Fruit fly (Drosophila melanogaster) whole organism, embryonic: ENCODE measurements around the gene cpx.

Experiments used
- Ada2b ChIP-seq: fragments of 200-800 bp; sonication (Bioruptor generic); IDR thresholded peaks from 2 replicates; pipeline ENCODE4 v1.3.6; 2022; ENCODE audit warnings: missing biosample characterization, missing genetic modification characterization
- Asciz ChIP-seq: fragments of 200-800 bp; sonication (Bioruptor generic); optimal IDR thresholded peaks from 2 replicates; lab custom pipeline; 2017; ENCODE audit warnings: missing biosample characterization, mild to moderate bottlenecking, missing genetic modification characterization, missing genetic modification reagents
- CG10959 ChIP-seq: fragments of 200-800 bp; sonication (Bioruptor generic); IDR thresholded peaks from 2 replicates; pipeline ENCODE4 v1.3.6; 2022; ENCODE audit warnings: missing biosample characterization, missing genetic modification characterization
- CG11456 ChIP-seq: fragments of 200-800 bp; sonication (Bioruptor generic); IDR thresholded peaks from 3 replicates; pipeline ENCODE4 v1.3.6; 2022; ENCODE audit warnings: missing biosample characterization, missing genetic modification characterization
- CG12219 ChIP-seq: fragments of 200-800 bp; sonication (Bioruptor generic); optimal IDR thresholded peaks from 3 replicates; lab custom pipeline; 2018; ENCODE audit warnings: missing biosample characterization, mild to moderate bottlenecking, missing genetic modification characterization
- CG15514 ChIP-seq: fragments of 200-800 bp; sonication (Bioruptor generic); optimal IDR thresholded peaks from 3 replicates; lab custom pipeline; 2017; ENCODE audit warnings: missing biosample characterization, missing genetic modification characterization, mild to moderate bottlenecking, moderate library complexity, missing genetic modification reagents
- CG2116 ChIP-seq: fragments of 200-800 bp; sonication (Bioruptor generic); optimal IDR thresholded peaks from 3 replicates; lab custom pipeline; 2018; ENCODE audit warnings: missing biosample characterization, mild to moderate bottlenecking, missing genetic modification characterization
- CG2129 ChIP-seq: fragments of 200-800 bp; sonication (Bioruptor generic); IDR thresholded peaks from 2 replicates; pipeline ENCODE4 v1.3.6; 2022; ENCODE audit warnings: missing biosample characterization, missing genetic modification characterization; ENCODE audit not compliant: partially characterized antibody
- CG2875 ChIP-seq: fragments of 200-800 bp; sonication (Bioruptor generic); optimal IDR thresholded peaks from 2 replicates; lab custom pipeline; 2017; ENCODE audit warnings: missing biosample characterization, mild to moderate bottlenecking, missing genetic modification characterization, missing genetic modification reagents
- CG30431 ChIP-seq: fragments of 200-800 bp; sonication (Bioruptor generic); optimal IDR thresholded peaks from 2 replicates; lab custom pipeline; 2017; ENCODE audit warnings: missing biosample characterization, missing genetic modification characterization
- CG3163 ChIP-seq: fragments of 200-800 bp; sonication (Bioruptor generic); optimal IDR thresholded peaks from 3 replicates; lab custom pipeline; 2016; ENCODE audit warnings: missing biosample characterization, missing genetic modification characterization
- CG32767 ChIP-seq: fragments of 200-800 bp; sonication (Bioruptor generic); IDR thresholded peaks from 2 replicates; pipeline ENCODE4 v1.3.6; 2022; ENCODE audit warnings: missing biosample characterization, missing genetic modification characterization
- CG3726 ChIP-seq: fragments of 200-800 bp; sonication (Bioruptor generic); IDR thresholded peaks from 3 replicates; pipeline ENCODE4, ENCODE4 v1.3.6; 2022; ENCODE audit warnings: missing biosample characterization, missing genetic modification characterization
- CG42726 ChIP-seq: fragments of 200-800 bp; sonication (Bioruptor generic); IDR thresholded peaks from 2 replicates; pipeline ENCODE4 v1.3.6; 2022; ENCODE audit warnings: missing biosample characterization, missing genetic modification characterization; ENCODE audit not compliant: partially characterized antibody
- CG4617 ChIP-seq: fragments of 200-800 bp; sonication (Bioruptor generic); optimal IDR thresholded peaks from 3 replicates; lab custom pipeline; 2016; ENCODE audit warnings: missing biosample characterization, missing genetic modification characterization, borderline replicate concordance
- CG4730 ChIP-seq: fragments of 200-800 bp; sonication (Bioruptor generic); IDR thresholded peaks from 2 replicates; pipeline ENCODE4 v1.3.6; 2022; ENCODE audit warnings: missing biosample characterization, missing genetic modification characterization
- CG6654 ChIP-seq: fragments of 200-800 bp; sonication (Bioruptor generic); optimal IDR thresholded peaks from 2 replicates; lab custom pipeline; 2017; ENCODE audit warnings: missing biosample characterization, mild to moderate bottlenecking, missing genetic modification characterization
- CG6683 ChIP-seq: fragments of 200-800 bp; sonication (Bioruptor generic); optimal IDR thresholded peaks from 2 replicates; lab custom pipeline; 2017; ENCODE audit warnings: missing biosample characterization, mild to moderate bottlenecking, missing genetic modification characterization, missing genetic modification reagents
- CG7556 ChIP-seq: fragments of 200-800 bp; sonication (Bioruptor generic); optimal IDR thresholded peaks from 2 replicates; lab custom pipeline; 2017; ENCODE audit warnings: missing biosample characterization, mild to moderate bottlenecking, missing genetic modification characterization
- CG8478 ChIP-seq: fragments of >200 bp; optimal IDR thresholded peaks from 2 replicates; lab custom pipeline; 2018
- CG9609 ChIP-seq: fragments of 200-800 bp; sonication (Bioruptor generic); optimal IDR thresholded peaks from 3 replicates; lab custom pipeline; 2016; ENCODE audit warnings: missing biosample characterization, missing genetic modification characterization
- CkIIα-i1 ChIP-seq: fragments of 200-800 bp; sonication (Bioruptor generic); IDR thresholded peaks from 2 replicates; pipeline ENCODE4 v1.3.6; 2022; ENCODE audit warnings: missing biosample characterization, missing genetic modification characterization
- Dek ChIP-seq: fragments of 200-800 bp; sonication (Bioruptor generic); optimal IDR thresholded peaks from 3 replicates; lab custom pipeline; 2019; ENCODE audit warnings: missing biosample characterization, mild to moderate bottlenecking, missing genetic modification characterization, moderate library complexity
- Doc3 ChIP-seq: fragments of 200-800 bp; sonication (Bioruptor generic); IDR thresholded peaks from 3 replicates; pipeline ENCODE4 v1.3.6; 2022; ENCODE audit warnings: missing biosample characterization, missing genetic modification characterization; ENCODE audit not compliant: partially characterized antibody
- ERR ChIP-seq: fragments of 200-800 bp; sonication (Bioruptor generic); optimal IDR thresholded peaks from 2 replicates; lab custom pipeline; 2016; ENCODE audit warnings: missing biosample characterization, missing genetic modification characterization
- HLHmδ ChIP-seq: fragments of 200-800 bp; sonication (Bioruptor generic); optimal IDR thresholded peaks from 2 replicates; lab custom pipeline; 2018; ENCODE audit warnings: missing biosample characterization, mild to moderate bottlenecking, missing genetic modification characterization, moderate library complexity
- HmgD ChIP-seq: fragments of 200-800 bp; sonication (Bioruptor generic); optimal IDR thresholded peaks from 3 replicates; lab custom pipeline; 2016; ENCODE audit warnings: missing biosample characterization, missing genetic modification characterization
- Hr39 ChIP-seq: fragments of >200 bp; optimal IDR thresholded peaks from 2 replicates; lab custom pipeline; 2017
- Hr78 ChIP-seq, 2 experiments: fragments of 200-800 bp in 1 of 2; fragments of >200 bp in 1 of 2; sonication (Bioruptor generic) in 1 of 2; optimal IDR thresholded peaks; 2 replicates each; lab custom pipeline; 2017 to 2019; ENCODE audit warnings: missing biosample characterization in 2 of 2, missing genetic modification characterization in 2 of 2, mild to moderate bottlenecking in 1 of 2, moderate library complexity in 1 of 2
- Hsf ChIP-seq: fragments of 200-800 bp; sonication (Bioruptor generic); optimal IDR thresholded peaks from 3 replicates; lab custom pipeline; 2016; ENCODE audit warnings: missing biosample characterization, missing genetic modification characterization
- Mad ChIP-seq: fragments of 200-800 bp; sonication (Bioruptor generic); optimal IDR thresholded peaks from 2 replicates; lab custom pipeline; 2016; ENCODE audit warnings: missing biosample characterization, missing genetic modification characterization
- NC2α ChIP-seq: fragments of 200-800 bp; sonication (Bioruptor generic); optimal IDR thresholded peaks from 2 replicates; lab custom pipeline; 2016; ENCODE audit warnings: missing biosample characterization, missing genetic modification characterization
- NK7.1 ChIP-seq: fragments of 200-800 bp; sonication (Bioruptor generic); optimal IDR thresholded peaks from 3 replicates; lab custom pipeline; 2016; ENCODE audit warnings: missing biosample characterization, missing genetic modification characterization
- Neu2 ChIP-seq: fragments of 200-800 bp; sonication (Bioruptor generic); optimal IDR thresholded peaks from 3 replicates; lab custom pipeline; 2016; ENCODE audit warnings: missing biosample characterization, missing genetic modification characterization, borderline replicate concordance
- croc ChIP-seq: fragments of 200-800 bp; sonication (Bioruptor generic); conservative IDR thresholded peaks from 3 replicates; pipeline ENCODE4 v1.3.6; 2022; ENCODE audit warnings: missing biosample characterization, missing genetic modification characterization
- eyg ChIP-seq: fragments of 200-800 bp; sonication (Bioruptor generic); optimal IDR thresholded peaks from 3 replicates; lab custom pipeline; 2016; ENCODE audit warnings: missing biosample characterization, missing genetic modification characterization
- ftz-f1 ChIP-seq: fragments of 200-800 bp; sonication (Bioruptor generic); optimal IDR thresholded peaks from 2 replicates; lab custom pipeline; 2016; ENCODE audit warnings: missing biosample characterization, missing genetic modification characterization
- jigr1 ChIP-seq: fragments of 200-800 bp; sonication (Bioruptor generic); IDR thresholded peaks from 3 replicates; pipeline ENCODE4 v1.3.6; 2022; ENCODE audit warnings: missing biosample characterization, missing genetic modification characterization
- mld ChIP-seq: fragments of 200-800 bp; sonication (Bioruptor generic); IDR thresholded peaks from 3 replicates; pipeline ENCODE4 v1.3.6; 2022; ENCODE audit warnings: missing biosample characterization, missing genetic modification characterization; ENCODE audit not compliant: partially characterized antibody
- nerfin-1 ChIP-seq: fragments of 200-800 bp; sonication (Bioruptor generic); optimal IDR thresholded peaks from 3 replicates; lab custom pipeline; 2019; ENCODE audit warnings: missing biosample characterization, mild to moderate bottlenecking, missing genetic modification characterization, moderate library complexity
- nmo ChIP-seq: fragments of 200-800 bp; sonication (Bioruptor generic); optimal IDR thresholded peaks from 2 replicates; lab custom pipeline; 2018; ENCODE audit warnings: missing biosample characterization, mild to moderate bottlenecking, missing genetic modification characterization, moderate library complexity
- prd ChIP-seq, 3 experiments: fragments of >200 bp in 2 of 3; fragments of 200-800 bp in 1 of 3; sonication (Bioruptor generic) in 1 of 3; optimal IDR thresholded peaks in 2 of 3; IDR thresholded peaks in 1 of 3; 2 replicates in 2 of 3; 3 replicates in 1 of 3; pipeline versions ENCODE4 v1.3.6 to Lab custom; 2017 to 2022; ENCODE audit warnings: missing biosample characterization in 1 of 3, missing genetic modification characterization in 1 of 3
- ro ChIP-seq: fragments of 200-800 bp; sonication (Bioruptor generic); IDR thresholded peaks from 2 replicates; pipeline ENCODE4 v1.3.6; 2022; ENCODE audit warnings: missing biosample characterization, missing genetic modification characterization
- schlank ChIP-seq: fragments of 200-800 bp; sonication (Bioruptor generic); optimal IDR thresholded peaks from 2 replicates; lab custom pipeline; 2018; ENCODE audit warnings: missing biosample characterization, mild to moderate bottlenecking, missing genetic modification characterization
- stwl ChIP-seq: fragments of 200-800 bp; sonication (Bioruptor generic); optimal IDR thresholded peaks from 3 replicates; lab custom pipeline; 2018; ENCODE audit warnings: missing biosample characterization, mild to moderate bottlenecking, missing genetic modification characterization, moderate library complexity
- sug ChIP-seq: fragments of 200-800 bp; optimal IDR thresholded peaks from 2 replicates; lab custom pipeline; 2019; ENCODE audit warnings: missing biosample characterization, mild to moderate bottlenecking, missing genetic modification characterization, moderate library complexity
- tgo ChIP-seq: fragments of 200-800 bp; sonication (Bioruptor generic); IDR thresholded peaks from 3 replicates; pipeline ENCODE4 v1.3.6; 2022; ENCODE audit warnings: missing biosample characterization, missing genetic modification characterization
- unc-4 ChIP-seq: fragments of 200-800 bp; sonication (Bioruptor generic); IDR thresholded peaks from 2 replicates; pipeline ENCODE4 v1.3.6; 2022; ENCODE audit warnings: missing biosample characterization, missing genetic modification characterization; ENCODE audit not compliant: partially characterized antibody
- wor ChIP-seq: fragments of 200-800 bp; sonication (Bioruptor generic); IDR thresholded peaks from 2 replicates; pipeline ENCODE4 v1.3.6; 2022; ENCODE audit warnings: missing biosample characterization, missing genetic modification characterization

Gene cpx

dm6 chr3R:4243096-4243940 is 36.7 kb upstream of the cpx start, which contains the start of gene CG34305 (continued):
- no peak for TF ChIP-seq Neu2 (GFP tag; lab: Kevin White, UChicago)
- TF ChIP-seq Hr39 (lab: Kevin White, UChicago): no peak
- TF ChIP-seq nmo (GFP tag; lab: Kevin White, UChicago): peak; percentile 6
- TF ChIP-seq CkIIα-i1 (GFP tag; lab: Robert Waterston, UW): no peak
- TF ChIP-seq CG2129 (GFP tag; lab: Robert Waterston, UW): no peak
- no peak for TF ChIP-seq CG6683 (GFP tag; lab: Kevin White, UChicago)
- TF ChIP-seq Dek (tag; lab: Kevin White, UChicago): peak; percentile 26
- no peak for TF ChIP-seq Doc3 (GFP tag; lab: Robert Waterston, UW)
- no peak for TF ChIP-seq jigr1
- TF ChIP-seq NK7.1 (GFP tag; lab: Kevin White, UChicago): no peak
- no peak for TF ChIP-seq CG9609
- no peak for TF ChIP-seq ro
- no peak for TF ChIP-seq mld (GFP tag; lab: Robert Waterston, UW)
- no peak for TF ChIP-seq tgo (GFP tag; lab: Robert Waterston, UW)
- TF ChIP-seq CG2875 (GFP tag; lab: Kevin White, UChicago): no peak
- TF ChIP-seq wor (GFP tag; lab: Robert Waterston, UW): no peak
- no peak for TF ChIP-seq CG32767 (GFP tag; lab: Robert Waterston, UW)
- no peak for TF ChIP-seq ftz-f1 (GFP tag; lab: Kevin White, UChicago)
- TF ChIP-seq CG3726 (GFP tag; lab: Robert Waterston, UW): no peak
- TF ChIP-seq CG11456 (GFP tag; lab: Robert Waterston, UW): no peak
- TF ChIP-seq HLHmδ (GFP tag; lab: Kevin White, UChicago): no peak
- TF ChIP-seq CG12219 (GFP tag; lab: Kevin White, UChicago): no peak
- no peak for TF ChIP-seq eyg
- no peak for TF ChIP-seq Hr78 (GFP tag; optimal IDR thresholded peaks at IDR 0.05; lab: Kevin White, UChicago)
- no peak for TF ChIP-seq CG42726
- TF ChIP-seq CG30431 (GFP tag; lab: Kevin White, UChicago): no peak
- TF ChIP-seq CG4617 (GFP tag; lab: Kevin White, UChicago): no peak
- no peak for TF ChIP-seq Hsf (GFP tag; lab: Kevin White, UChicago)
- no peak for TF ChIP-seq croc (GFP tag; lab: Robert Waterston, UW)
- TF ChIP-seq ERR (GFP tag; lab: Kevin White, UChicago): no peak
- no peak for TF ChIP-seq HmgD (GFP tag; lab: Kevin White, UChicago)
- no peak for TF ChIP-seq schlank (tag; lab: Kevin White, UChicago)
- TF ChIP-seq CG8478 (lab: Kevin White, UChicago): no peak
- TF ChIP-seq prd (optimal IDR thresholded peaks at IDR 0.05; lab: Kevin White, UChicago): no peak
- TF ChIP-seq prd (GFP tag; IDR thresholded peaks at IDR 0.05; lab: Robert Waterston, UW): no peak
- no peak for TF ChIP-seq CG10959 (GFP tag; lab: Robert Waterston, UW)
- TF ChIP-seq Ada2b (GFP tag; lab: Robert Waterston, UW): peak; percentile 29; the same call in 1 of the 2 replicates
- TF ChIP-seq CG7556 (GFP tag; lab: Kevin White, UChicago): peak; percentile 8
- no peak for TF ChIP-seq CG15514 (GFP tag; lab: Kevin White, UChicago)
- no peak for TF ChIP-seq Asciz (GFP tag; lab: Kevin White, UChicago)
- TF ChIP-seq NC2α (GFP tag; lab: Kevin White, UChicago): no peak
- no peak for TF ChIP-seq unc-4
- no peak for TF ChIP-seq stwl (tag; lab: Kevin White, UChicago)
- TF ChIP-seq CG4730: no peak
- TF ChIP-seq CG6654 (GFP tag; lab: Kevin White, UChicago): no peak
- no peak for TF ChIP-seq CG2116 (GFP tag; lab: Kevin White, UChicago)
- no peak for TF ChIP-seq CG3163
- no peak for TF ChIP-seq nerfin-1 (tag; lab: Kevin White, UChicago)
- TF ChIP-seq sug (tag; lab: Kevin White, UChicago): no peak
- no peak for TF ChIP-seq Mad (GFP tag; lab: Kevin White, UChicago)
